Worm (Caenorhabditis elegans) whole organism, L1 larva: ENCODE measurements around the gene ccch-5.
A peak's percentile ranks its signal among the peaks of the same experiment; 100 is the strongest.

Experiments
- aha-1 ChIP-seq: fragments of 150-350 bp; optimal IDR thresholded peaks from 2 replicates; lab custom pipeline; 2014; ENCODE audit warnings: missing biosample characterization, missing genetic modification characterization
- alr-1 ChIP-seq: fragments of 200-800 bp; sonication (Bioruptor generic); optimal IDR thresholded peaks from 2 replicates; lab custom pipeline; 2018; ENCODE audit warnings: borderline replicate concordance, mild to moderate bottlenecking, missing genetic modification characterization, missing compliant biosample characterization
- blmp-1 ChIP-seq: fragments of 150-350 bp; optimal IDR thresholded peaks from 2 replicates; lab custom pipeline; 2014; ENCODE audit warnings: missing biosample characterization, missing genetic modification characterization
- ceh-82 ChIP-seq, 3 experiments: fragments of 150-350 bp in 1 of 3; sonication (generic microtip) in 2 of 3; optimal IDR thresholded peaks; 2 replicates each; lab custom pipeline; 2014 to 2017; ENCODE audit warnings: missing biosample characterization in 3 of 3, missing genetic modification characterization in 3 of 3
- ceh-88 ChIP-seq: fragments of 200-800 bp; sonication (Bioruptor generic); IDR thresholded peaks from 2 replicates; pipeline ENCODE4 v1.3.6; 2022; ENCODE audit warnings: missing genetic modification characterization, missing compliant biosample characterization
- dpl-1 ChIP-seq, 3 experiments: fragments of 150-350 bp in 2 of 3; sonication (generic microtip) in 1 of 3; optimal IDR thresholded peaks; 2 replicates each; lab custom pipeline; 2014 to 2017; ENCODE audit warnings: missing biosample characterization in 3 of 3, missing genetic modification characterization in 3 of 3, missing genetic modification reagents in 3 of 3
- efl-1 ChIP-seq, 4 experiments: fragments of 150-350 bp; optimal IDR thresholded peaks in 3 of 4; peaks in 1 of 4; 1 replicate in 1 of 4; 2 replicates in 3 of 4; lab custom pipeline; 2014; ENCODE audit warnings: missing biosample characterization in 2 of 4, missing genetic modification characterization in 2 of 4, missing genetic modification reagents in 2 of 4
- egl-13 ChIP-seq: sonication (generic microtip); optimal IDR thresholded peaks from 2 replicates; lab custom pipeline; 2016; ENCODE audit warnings: missing genotype, missing genetic modification reagents, missing genetic modification characterization, missing compliant biosample characterization
- egl-27 ChIP-seq, 2 experiments: fragments of 150-350 bp in 1 of 2; sonication (generic microtip); optimal IDR thresholded peaks; 3 replicates each; lab custom pipeline; 2017 to 2018; ENCODE audit warnings: missing biosample characterization in 2 of 2, missing genetic modification characterization in 2 of 2, missing genetic modification reagents in 2 of 2
- elt-2 ChIP-seq: sonication (generic microtip); optimal IDR thresholded peaks from 2 replicates; lab custom pipeline; 2016; ENCODE audit warnings: missing genetic modification characterization, mild to moderate bottlenecking, inconsistent platforms, missing compliant biosample characterization, missing genetic modification reagents
- ets-5 ChIP-seq: fragments of 200-800 bp; sonication (Bioruptor generic); IDR thresholded peaks from 2 replicates; pipeline ENCODE4 v1.3.6; 2022; ENCODE audit warnings: missing genetic modification characterization, missing compliant biosample characterization
- hlh-4 ChIP-seq: sonication (generic microtip); optimal IDR thresholded peaks from 2 replicates; lab custom pipeline; 2016; ENCODE audit warnings: mild to moderate bottlenecking, missing genetic modification characterization, missing compliant biosample characterization
- hpl-2 ChIP-seq: fragments of 150-350 bp; optimal IDR thresholded peaks from 2 replicates; lab custom pipeline; 2014; ENCODE audit warnings: missing biosample characterization, missing genetic modification reagents, missing genetic modification characterization
- irx-1 ChIP-seq: sonication (generic microtip); optimal IDR thresholded peaks from 2 replicates; lab custom pipeline; 2016; ENCODE audit warnings: missing genetic modification characterization, missing compliant biosample characterization
- jun-1 ChIP-seq: fragments of 150-350 bp; optimal IDR thresholded peaks from 2 replicates; lab custom pipeline; 2014; ENCODE audit warnings: missing biosample characterization, missing genetic modification reagents, missing genetic modification characterization
- lin-13 ChIP-seq: fragments of 150-350 bp; optimal IDR thresholded peaks from 2 replicates; lab custom pipeline; 2014; ENCODE audit warnings: missing biosample characterization, missing genetic modification reagents, missing genetic modification characterization
- lsy-2 ChIP-seq, 2 experiments: fragments of 150-350 bp; optimal IDR thresholded peaks; 2 replicates each; lab custom pipeline; 2014; ENCODE audit warnings: missing biosample characterization in 2 of 2, missing genetic modification characterization in 2 of 2
- mep-1 ChIP-seq: fragments of 150-350 bp; optimal IDR thresholded peaks from 2 replicates; lab custom pipeline; 2014; ENCODE audit warnings: missing biosample characterization, missing genetic modification characterization
- nhr-12 ChIP-seq: sonication (generic microtip); optimal IDR thresholded peaks from 2 replicates; lab custom pipeline; 2017; ENCODE audit warnings: missing biosample characterization, missing genetic modification characterization
- nhr-20 ChIP-seq: sonication (generic microtip); optimal IDR thresholded peaks from 2 replicates; lab custom pipeline; 2016; ENCODE audit warnings: mild to moderate bottlenecking, missing genetic modification characterization, missing compliant biosample characterization
- nhr-28 ChIP-seq: fragments of 150-350 bp; optimal IDR thresholded peaks from 2 replicates; lab custom pipeline; 2014; ENCODE audit warnings: missing biosample characterization, missing genetic modification characterization
- nhr-71 ChIP-seq: sonication (generic microtip); optimal IDR thresholded peaks from 2 replicates; lab custom pipeline; 2016; ENCODE audit warnings: mild to moderate bottlenecking, missing genetic modification characterization, moderate library complexity, missing compliant biosample characterization
- nhr-77 ChIP-seq: fragments of 150-350 bp; optimal IDR thresholded peaks from 2 replicates; lab custom pipeline; 2014; ENCODE audit warnings: missing biosample characterization, missing genetic modification characterization
- nhr-85 ChIP-seq: sonication (generic microtip); peaks from one replicate; lab custom pipeline; 2016; ENCODE audit warnings: missing genetic modification characterization, inconsistent platforms, missing compliant biosample characterization
- nhr-90 ChIP-seq: sonication (generic microtip); optimal IDR thresholded peaks from 2 replicates; lab custom pipeline; 2016; ENCODE audit warnings: mild to moderate bottlenecking, missing genetic modification characterization, missing compliant biosample characterization; ENCODE audit not compliant: poor library complexity
- pqm-1 ChIP-seq: sonication (generic microtip); optimal IDR thresholded peaks from 3 replicates; lab custom pipeline; 2017; ENCODE audit warnings: missing biosample characterization, missing genetic modification characterization
- snu-23 ChIP-seq: sonication (generic microtip); optimal IDR thresholded peaks from 2 replicates; lab custom pipeline; 2016; ENCODE audit warnings: missing genetic modification characterization, missing compliant biosample characterization
- swsn-7 ChIP-seq: sonication (generic microtip); optimal IDR thresholded peaks from 2 replicates; lab custom pipeline; 2016; ENCODE audit warnings: missing genetic modification characterization, missing compliant biosample characterization
- tbx-2 ChIP-seq: sonication (generic microtip); optimal IDR thresholded peaks from 2 replicates; lab custom pipeline; 2016; ENCODE audit warnings: missing genetic modification characterization, missing compliant biosample characterization
- unc-30 ChIP-seq: sonication (generic microtip); optimal IDR thresholded peaks from 2 replicates; lab custom pipeline; 2017; ENCODE audit warnings: missing biosample characterization, missing genetic modification characterization
- unc-98 ChIP-seq: fragments of 200-800 bp; sonication (Bioruptor generic); IDR thresholded peaks from 2 replicates; pipeline ENCODE4 v1.3.6; 2022; ENCODE audit warnings: missing genetic modification characterization, missing compliant biosample characterization
- xbp-1 ChIP-seq: sonication (generic microtip); optimal IDR thresholded peaks from 2 replicates; lab custom pipeline; 2016; ENCODE audit warnings: missing genetic modification characterization, missing compliant biosample characterization
- zag-1 ChIP-seq: fragments of 150-350 bp; optimal IDR thresholded peaks from 2 replicates; lab custom pipeline; 2014; ENCODE audit warnings: missing biosample characterization, missing genetic modification characterization
- ztf-11 ChIP-seq, 2 experiments: sonication (generic microtip); optimal IDR thresholded peaks; 2 replicates each; lab custom pipeline; 2016 to 2017; ENCODE audit warnings: missing genetic modification characterization in 2 of 2, missing biosample characterization in 1 of 2, missing compliant biosample characterization in 1 of 2

The ccch-5 gene

DNA sequence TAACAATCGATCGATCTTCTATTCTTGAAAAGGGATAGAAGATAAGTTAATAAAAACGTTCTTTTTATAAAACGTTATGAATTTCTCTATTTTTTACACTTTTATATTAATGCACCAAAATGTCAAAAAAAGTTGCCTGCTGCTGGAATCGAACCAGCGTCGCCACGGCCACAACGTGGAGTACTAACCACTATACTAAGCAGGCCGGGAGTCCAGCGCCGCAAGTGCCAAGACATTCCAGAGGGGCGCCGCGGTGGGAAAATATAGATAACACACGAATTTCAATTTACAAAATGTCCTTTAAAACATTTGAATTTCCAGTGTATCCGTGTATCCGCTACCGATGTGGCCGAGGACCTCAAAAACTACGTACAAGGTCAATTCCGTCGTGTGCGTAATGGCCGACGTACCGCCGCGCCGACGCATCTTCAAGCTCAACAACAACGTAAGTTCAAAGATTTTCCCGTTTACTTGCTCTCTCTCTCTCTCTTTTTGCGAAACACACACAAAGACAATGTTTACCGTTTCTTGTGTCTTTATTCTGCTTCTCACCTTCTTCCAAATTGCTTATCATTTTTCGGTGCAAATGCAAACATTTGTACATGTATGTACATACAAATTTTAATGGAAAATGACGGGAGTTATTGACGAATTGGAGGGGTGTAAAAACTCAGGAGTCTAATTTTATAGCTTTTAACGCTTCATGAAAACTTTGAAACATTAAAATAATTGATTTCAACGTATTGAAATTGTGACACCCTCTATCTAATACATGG is 30.3 kb upstream of the ccch-5 start:
- TF ChIP-seq snu-23 (GFP tag; lab: Kevin White, UChicago) (peak; percentile 37), irx-1 (tag; lab: Kevin White, UChicago) (no peak), ceh-82 (tag; optimal IDR thresholded peaks at IDR 0.05; lab: Kevin White, UChicago) (no peak), egl-27 (tag; optimal IDR thresholded peaks at IDR 0.05; lab: Kevin White, UChicago) (no peak), elt-2 (tag; lab: Kevin White, UChicago) (peak; percentile 50), unc-98 (GFP tag; lab: Robert Waterston, UW) (0 out of 2 replicates have a peak, but pooled peaks have one; percentile 7), efl-1 (optimal IDR thresholded peaks at IDR 0.05; lab: Kevin White, UChicago) (no peak), efl-1 (GFP tag; optimal IDR thresholded peaks at IDR 0.05 in 1 of 2; lab: Kevin White, UChicago) (peak in 1 of 2 experiments; percentile 81), swsn-7 (tag; lab: Kevin White, UChicago) (peak; percentile 6), nhr-71 (tag; lab: Kevin White, UChicago) (peak; percentile 34), nhr-20 (tag; lab: Kevin White, UChicago) (peak; percentile 4), jun-1 (tag; lab: Kevin White, UChicago) (no peak), nhr-90 (tag; lab: Kevin White, UChicago) (peak; percentile 41)

DNA sequence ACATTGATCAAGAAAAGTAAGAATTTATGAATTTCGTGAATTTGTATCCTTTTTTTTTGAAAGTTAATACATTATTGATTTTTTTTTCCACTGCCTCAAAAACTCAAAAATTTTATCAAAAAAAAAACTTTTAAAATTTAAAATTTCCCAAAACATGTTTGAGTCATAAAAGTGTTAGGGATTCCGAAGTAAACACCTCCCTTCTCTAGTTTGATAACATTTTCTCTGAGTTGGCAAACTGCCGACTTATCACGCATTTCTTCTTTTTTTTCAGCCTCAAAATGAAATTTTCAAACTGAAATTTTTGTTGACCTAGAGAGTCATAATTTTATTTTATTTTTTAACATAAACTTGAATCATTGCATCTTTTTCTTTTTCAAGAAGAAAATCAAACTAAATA is 28.5 kb upstream of the ccch-5 start:
- no peak for TF ChIP-seq nhr-90 (tag; lab: Kevin White, UChicago)
- TF ChIP-seq ztf-11 (tag; optimal IDR thresholded peaks at IDR 0.05; lab: Kevin White, UChicago) = no peak

ce11 chrIV:14891996-14892395 is 27.4 kb upstream of the ccch-5 start:
- no peak for TF ChIP-seq pqm-1 (tag; lab: Kevin White, UChicago)
- no peak for TF ChIP-seq hlh-4
- no peak for TF ChIP-seq nhr-77
- TF ChIP-seq aha-1 (tag; lab: Kevin White, UChicago) = no peak

ce11 chrIV:14894339-14894738 is 25.1 kb upstream of the ccch-5 start:
- TF ChIP-seq mep-1 (tag; lab: Kevin White, UChicago) = no peak
- no peak for TF ChIP-seq dpl-1 (GFP tag; optimal IDR thresholded peaks at IDR 0.05; lab: Kevin White, UChicago)
- no peak for TF ChIP-seq zag-1 (tag; lab: Kevin White, UChicago)
- no peak for TF ChIP-seq xbp-1 (tag; lab: Kevin White, UChicago)
- no peak for TF ChIP-seq ceh-88 (GFP tag; lab: Robert Waterston, UW)
- no peak for TF ChIP-seq lin-13 (GFP tag; lab: Kevin White, UChicago)
- no peak for TF ChIP-seq tbx-2 (tag; lab: Kevin White, UChicago)
- TF ChIP-seq alr-1 = no peak
- no peak for TF ChIP-seq hpl-2 (GFP tag; lab: Kevin White, UChicago)
- no peak for TF ChIP-seq nhr-28 (tag; lab: Kevin White, UChicago)
- TF ChIP-seq ets-5 (GFP tag; lab: Robert Waterston, UW) = no peak
- TF ChIP-seq nhr-77 = no peak
- TF ChIP-seq swsn-7 (tag; lab: Kevin White, UChicago) = no peak
- TF ChIP-seq blmp-1 (tag; lab: Kevin White, UChicago) = no peak
- TF ChIP-seq unc-30 (tag; lab: Kevin White, UChicago) = no peak
- no peak for TF ChIP-seq efl-1 (optimal IDR thresholded peaks at IDR 0.05; lab: Kevin White, UChicago)
- no peak for TF ChIP-seq efl-1 (GFP tag; optimal IDR thresholded peaks at IDR 0.05 in 1 of 2; lab: Kevin White, UChicago)
- no peak for TF ChIP-seq lsy-2 (tag; optimal IDR thresholded peaks at IDR 0.05; lab: Kevin White, UChicago)
- no peak for TF ChIP-seq nhr-85 (tag; lab: Kevin White, UChicago)
- no peak for TF ChIP-seq nhr-12
- TF ChIP-seq egl-13 (tag; lab: Kevin White, UChicago) = no peak
- TF ChIP-seq, all 84 proteins: peak for 0
